Worm (Caenorhabditis elegans): ENCODE results near the gene hrpa-1.

Gene hrpa-1

DNA sequence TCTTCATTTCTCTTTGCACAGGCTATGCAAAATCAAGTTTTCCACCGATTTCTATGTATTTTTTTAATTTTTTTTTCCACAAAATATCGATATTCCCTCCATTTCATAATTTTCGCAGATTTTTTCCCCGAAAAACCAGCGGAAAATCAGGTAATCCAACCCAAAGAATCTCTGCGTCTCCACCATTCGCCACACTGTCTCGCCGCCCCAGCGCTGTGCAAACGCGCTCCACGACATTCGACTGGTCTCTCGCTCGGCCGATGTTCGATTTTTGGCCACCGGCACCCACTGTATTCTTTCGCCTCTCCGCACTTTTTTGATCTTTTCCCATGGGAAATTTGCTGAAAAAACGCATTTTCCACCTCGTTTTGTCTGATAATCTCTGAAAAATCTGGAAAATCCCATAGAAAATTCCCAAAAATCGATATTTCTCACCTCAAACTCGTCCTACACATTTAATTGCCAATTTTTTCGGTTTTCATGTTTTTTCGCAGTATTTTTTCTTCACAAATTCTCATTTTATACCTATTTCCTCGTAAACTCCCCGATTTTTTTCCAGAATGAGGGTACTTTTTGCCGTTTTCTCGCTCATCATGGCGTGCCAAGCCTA, 30.1 kb upstream of the hrpa-1 start, which contains the start of gene vha-19 (continued):
- TF ChIP-seq alr-1 (tag; optimal IDR thresholded peaks at IDR 0.05; ENCODE audit: borderline replicate concordance) (no peak), grh-1 (GFP tag; IDR thresholded peaks at IDR 0.05) (no peak), fkh-8 (tag; optimal IDR thresholded peaks at IDR 0.05) (peak; percentile 1), nhr-11 (tag; optimal IDR thresholded peaks at IDR 0.05) (no peak), unc-130 (tag; optimal IDR thresholded peaks at IDR 0.05) (no peak), lin-15B (tag; optimal IDR thresholded peaks at IDR 0.05) (peak; percentile 36), egl-27 (tag; optimal IDR thresholded peaks at IDR 0.05) (no peak), ceh-88 (GFP tag; IDR thresholded peaks at IDR 0.05) (no peak), aha-1 (tag; optimal IDR thresholded peaks at IDR 0.05) (no peak), mep-1 (tag; optimal IDR thresholded peaks at IDR 0.05) (no peak), unc-86 (tag; optimal IDR thresholded peaks at IDR 0.05) (no peak), snu-23 (GFP tag; optimal IDR thresholded peaks at IDR 0.05) (peak; percentile 65), sup-37 (GFP tag; optimal IDR thresholded peaks at IDR 0.05) (no peak), nhr-84 (tag; optimal IDR thresholded peaks at IDR 0.05) (no peak), unc-98 (GFP tag; IDR thresholded peaks at IDR 0.05) (no peak), mab-9 (GFP tag; IDR thresholded peaks at IDR 0.05) (no peak), nhr-77 (tag; optimal IDR thresholded peaks at IDR 0.05) (peak; percentile 18), ceh-63 (GFP tag; optimal IDR thresholded peaks at IDR 0.05) (no peak), ets-5 (GFP tag; IDR thresholded peaks at IDR 0.05) (no peak), nhr-71 (tag; optimal IDR thresholded peaks at IDR 0.05) (peak; percentile 44), fkh-4 (tag; optimal IDR thresholded peaks at IDR 0.05; ENCODE audit: borderline replicate concordance) (no peak), pag-3 (tag; optimal IDR thresholded peaks at IDR 0.05; ENCODE audit: borderline replicate concordance, insufficient read depth) (no peak), elt-2 (tag; optimal IDR thresholded peaks at IDR 0.05) (no peak), lin-35 (GFP tag; optimal IDR thresholded peaks at IDR 0.05) (peak; percentile 44 to 61), snpc-4 (tag; optimal IDR thresholded peaks at IDR 0.05) (no peak), F16B12.6 (tag; optimal IDR thresholded peaks at IDR 0.05) (peak; percentile 27), nhr-90 (tag; optimal IDR thresholded peaks at IDR 0.05; ENCODE audit: poor library complexity) (no peak), nhr-76 (tag; optimal IDR thresholded peaks at IDR 0.05) (no peak), nhr-28 (tag; optimal IDR thresholded peaks at IDR 0.05) (no peak), nhr-85 (tag) (peak; percentile 30), pax-3 (tag; optimal IDR thresholded peaks at IDR 0.05) (no peak), rnt-1 (tag; optimal IDR thresholded peaks at IDR 0.05) (no peak), unc-62 (GFP tag; optimal IDR thresholded peaks at IDR 0.05) (no peak), ceh-8 (GFP tag; optimal IDR thresholded peaks at IDR 0.05) (no peak), efl-3 (GFP tag; optimal IDR thresholded peaks at IDR 0.05) (no peak), elt-3 (tag; optimal IDR thresholded peaks at IDR 0.05) (no peak), lsy-2 (tag; optimal IDR thresholded peaks at IDR 0.05) (peak; percentile 7 to 48), isw-1 (GFP tag; IDR thresholded peaks at IDR 0.05) (no peak)

DNA sequence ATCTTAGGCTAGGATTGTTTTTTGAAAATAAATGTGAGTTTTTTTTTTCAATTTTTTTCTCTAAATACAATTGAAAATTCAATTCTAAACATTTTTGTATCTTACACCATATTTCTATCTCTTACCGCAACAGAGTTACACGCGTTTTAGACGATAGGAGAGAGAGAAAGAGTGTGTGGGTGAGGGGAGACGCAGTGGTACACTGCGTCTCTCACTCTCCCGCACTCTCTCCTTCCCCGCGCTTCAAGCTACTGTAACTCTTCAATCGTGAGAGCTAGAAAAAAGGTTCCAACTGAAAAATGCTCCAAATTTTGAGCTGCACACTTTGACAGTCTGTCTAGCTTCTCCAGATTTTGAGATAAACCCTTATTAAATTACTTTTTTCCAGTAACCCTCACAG, 25.1 kb upstream of the hrpa-1 start:
- TF ChIP-seq C04F5.9 (tag; optimal IDR thresholded peaks at IDR 0.05) (no peak), nhr-90 (tag; optimal IDR thresholded peaks at IDR 0.05; ENCODE audit: poor library complexity) (no peak), jun-1 (tag; optimal IDR thresholded peaks at IDR 0.05) (no peak), snu-23 (GFP tag; optimal IDR thresholded peaks at IDR 0.05) (no peak), efl-1 (optimal IDR thresholded peaks at IDR 0.05) (peak; percentile 31 to 46), efl-1 (GFP tag; optimal IDR thresholded peaks at IDR 0.05 in 1 of 2) (no peak), fkh-8 (tag; optimal IDR thresholded peaks at IDR 0.05) (no peak), nhr-47 (tag; optimal IDR thresholded peaks at IDR 0.05) (no peak), nhr-11 (tag; optimal IDR thresholded peaks at IDR 0.05) (no peak), mep-1 (tag; optimal IDR thresholded peaks at IDR 0.05) (no peak)
